Fruit fly (Drosophila melanogaster) whole organism, embryonic: ENCODE data around the gene Obp99b.
A peak's percentile ranks its signal among the peaks of the same experiment; 100 is the strongest.

Experiments
- Blimp-1 ChIP-seq: fragments of 200-800 bp; sonication (Bioruptor generic); optimal IDR thresholded peaks from 3 replicates; lab custom pipeline; 2018; ENCODE audit warnings: missing biosample characterization, missing genetic modification characterization, mild to moderate bottlenecking, moderate library complexity, missing genetic modification reagents
- Bteb2 ChIP-seq: fragments of 200-800 bp; sonication (Bioruptor generic); optimal IDR thresholded peaks from 2 replicates; lab custom pipeline; 2016; ENCODE audit warnings: missing biosample characterization, missing genetic modification characterization
- CG11247 ChIP-seq: fragments of 200-800 bp; sonication (Bioruptor generic); IDR thresholded peaks from 2 replicates; pipeline ENCODE4 v1.3.6; 2022; ENCODE audit warnings: missing biosample characterization, missing genetic modification characterization
- CG1233 ChIP-seq: fragments of 200-800 bp; sonication (Bioruptor generic); optimal IDR thresholded peaks from 4 replicates; lab custom pipeline; 2018; ENCODE audit warnings: missing biosample characterization, mild to moderate bottlenecking, missing genetic modification characterization
- CG15479 ChIP-seq: fragments of 200-800 bp; sonication (Bioruptor generic); optimal IDR thresholded peaks from 3 replicates; lab custom pipeline; 2019; ENCODE audit warnings: missing biosample characterization, mild to moderate bottlenecking, missing genetic modification characterization, moderate library complexity
- CG2875 ChIP-seq: fragments of 200-800 bp; sonication (Bioruptor generic); optimal IDR thresholded peaks from 2 replicates; lab custom pipeline; 2017; ENCODE audit warnings: missing biosample characterization, mild to moderate bottlenecking, missing genetic modification characterization, missing genetic modification reagents
- CG3726 ChIP-seq: fragments of 200-800 bp; sonication (Bioruptor generic); IDR thresholded peaks from 3 replicates; pipeline ENCODE4, ENCODE4 v1.3.6; 2022; ENCODE audit warnings: missing biosample characterization, missing genetic modification characterization
- CG4854 ChIP-seq: fragments of 200-800 bp; sonication (Bioruptor generic); optimal IDR thresholded peaks from 2 replicates; lab custom pipeline; 2016; ENCODE audit warnings: missing biosample characterization, missing genetic modification characterization, inconsistent platforms
- CG5245 ChIP-seq: fragments of 200-800 bp; sonication (Bioruptor generic); optimal IDR thresholded peaks from 3 replicates; lab custom pipeline; 2016; ENCODE audit warnings: missing biosample characterization, missing genetic modification characterization
- CG6175 ChIP-seq: fragments of 200-800 bp; sonication (Bioruptor generic); IDR thresholded peaks from 3 replicates; pipeline ENCODE4 v1.3.6; 2022; ENCODE audit warnings: missing biosample characterization, missing genetic modification characterization
- CG7745 ChIP-seq: fragments of 200-800 bp; sonication (Bioruptor generic); optimal IDR thresholded peaks from 2 replicates; lab custom pipeline; 2018; ENCODE audit warnings: missing biosample characterization, mild to moderate bottlenecking, missing genetic modification characterization, moderate library complexity
- CG9817 ChIP-seq: fragments of 200-800 bp; sonication (Bioruptor generic); optimal IDR thresholded peaks from 2 replicates; lab custom pipeline; 2018; ENCODE audit warnings: missing biosample characterization, mild to moderate bottlenecking, missing genetic modification characterization, moderate library complexity
- CHES-1-like ChIP-seq: fragments of 200-800 bp; sonication (Bioruptor generic); optimal IDR thresholded peaks from 2 replicates; lab custom pipeline; 2016; ENCODE audit warnings: missing biosample characterization, missing genetic modification characterization
- Dbx ChIP-seq: fragments of 200-800 bp; sonication (Bioruptor generic); IDR thresholded peaks from 3 replicates; pipeline ENCODE4 v1.3.6; 2022; ENCODE audit warnings: missing biosample characterization, missing genetic modification characterization
- Drgx ChIP-seq: fragments of 200-800 bp; sonication (Bioruptor generic); IDR thresholded peaks from 2 replicates; pipeline ENCODE4 v1.3.6; 2022; ENCODE audit warnings: missing biosample characterization, missing genetic modification characterization
- Eip74EF ChIP-seq, 2 experiments: fragments of 200-800 bp in 1 of 2; fragments of >200 bp in 1 of 2; sonication (Bioruptor generic) in 1 of 2; optimal IDR thresholded peaks; 2 replicates each; lab custom pipeline; 2017 to 2019; ENCODE audit warnings: missing biosample characterization in 2 of 2, missing genetic modification characterization in 2 of 2, mild to moderate bottlenecking in 1 of 2, moderate library complexity in 1 of 2
- Fer1 ChIP-seq: fragments of 200-800 bp; sonication (Bioruptor generic); optimal IDR thresholded peaks from 2 replicates; lab custom pipeline; 2017; ENCODE audit warnings: missing biosample characterization, mild to moderate bottlenecking, missing genetic modification characterization
- HHEX ChIP-seq: fragments of 200-800 bp; sonication (Bioruptor generic); optimal IDR thresholded peaks from 3 replicates; lab custom pipeline; 2017; ENCODE audit warnings: missing biosample characterization, mild to moderate bottlenecking, missing genetic modification characterization, missing genetic modification reagents
- HLH3B ChIP-seq: fragments of 200-800 bp; sonication (Bioruptor generic); IDR thresholded peaks from 2 replicates; pipeline ENCODE4 v1.3.6; 2022; ENCODE audit warnings: missing biosample characterization, missing genetic modification characterization
- HLH4C ChIP-seq: fragments of 200-800 bp; sonication (Bioruptor generic); IDR thresholded peaks from 3 replicates; pipeline ENCODE4 v1.3.6; 2022; ENCODE audit warnings: missing biosample characterization, missing genetic modification characterization; ENCODE audit not compliant: partially characterized antibody
- HLH54F ChIP-seq: fragments of 200-800 bp; sonication (Bioruptor generic); optimal IDR thresholded peaks from 3 replicates; lab custom pipeline; 2016; ENCODE audit warnings: missing biosample characterization, missing genetic modification characterization
- HmgD ChIP-seq: fragments of 200-800 bp; sonication (Bioruptor generic); optimal IDR thresholded peaks from 3 replicates; lab custom pipeline; 2016; ENCODE audit warnings: missing biosample characterization, missing genetic modification characterization
- Hr51 ChIP-seq, 2 experiments: fragments of 200-800 bp; sonication (Bioruptor generic); optimal IDR thresholded peaks; 2 replicates in 1 of 2; 3 replicates in 1 of 2; lab custom pipeline; 2016 to 2018; ENCODE audit warnings: missing biosample characterization in 2 of 2, missing genetic modification characterization in 2 of 2, mild to moderate bottlenecking in 1 of 2, moderate library complexity in 1 of 2
- MBD-R2 ChIP-seq: fragments of 200-800 bp; sonication (Bioruptor generic); IDR thresholded peaks from 2 replicates; pipeline ENCODE4 v1.3.6; 2022; ENCODE audit warnings: missing biosample characterization, missing genetic modification characterization
- MTF-1 ChIP-seq: fragments of 200-800 bp; sonication (Bioruptor generic); optimal IDR thresholded peaks from 2 replicates; lab custom pipeline; 2018; ENCODE audit warnings: missing biosample characterization, mild to moderate bottlenecking, missing genetic modification characterization, borderline replicate concordance
- NK7.1 ChIP-seq: fragments of 200-800 bp; sonication (Bioruptor generic); optimal IDR thresholded peaks from 3 replicates; lab custom pipeline; 2016; ENCODE audit warnings: missing biosample characterization, missing genetic modification characterization
- NfI ChIP-seq: fragments of 200-800 bp; sonication (Bioruptor generic); optimal IDR thresholded peaks from 3 replicates; lab custom pipeline; 2018; ENCODE audit warnings: missing biosample characterization, mild to moderate bottlenecking, missing genetic modification characterization, moderate library complexity
- Sox102F ChIP-seq: fragments of 200-800 bp; sonication (Bioruptor generic); optimal IDR thresholded peaks from 2 replicates; lab custom pipeline; 2018; ENCODE audit warnings: missing biosample characterization, mild to moderate bottlenecking, missing genetic modification characterization, moderate library complexity
- Trl ChIP-seq, 3 experiments: fragments of >200 bp in 2 of 3; fragments of 200-800 bp in 1 of 3; sonication (Bioruptor generic) in 1 of 3; optimal IDR thresholded peaks; 2 replicates in 1 of 3; 3 replicates in 2 of 3; lab custom pipeline; 2016 to 2017; ENCODE audit warnings: missing biosample characterization in 1 of 3, missing genetic modification characterization in 1 of 3
- Xrp1 ChIP-seq: fragments of 200-800 bp; sonication (Bioruptor generic); IDR thresholded peaks from 2 replicates; pipeline ENCODE4 v1.3.6; 2022; ENCODE audit warnings: missing biosample characterization, missing genetic modification characterization
- abd-A ChIP-seq: fragments of 200-800 bp; sonication (Bioruptor generic); optimal IDR thresholded peaks from 3 replicates; lab custom pipeline; 2019; ENCODE audit warnings: missing biosample characterization, mild to moderate bottlenecking, missing genetic modification characterization, moderate library complexity
- br ChIP-seq: fragments of >200 bp; optimal IDR thresholded peaks from 2 replicates; lab custom pipeline; 2017
- bsh ChIP-seq, 2 experiments: fragments of 200-800 bp; sonication (Bioruptor generic); optimal IDR thresholded peaks; 2 replicates each; lab custom pipeline; 2017 to 2018; ENCODE audit warnings: mild to moderate bottlenecking in 2 of 2, missing biosample characterization in 2 of 2, missing genetic modification characterization in 2 of 2, moderate library complexity in 1 of 2
- cg ChIP-seq: fragments of 200-800 bp; sonication (Bioruptor generic); optimal IDR thresholded peaks from 3 replicates; lab custom pipeline; 2019; ENCODE audit warnings: missing biosample characterization, mild to moderate bottlenecking, missing genetic modification characterization, moderate library complexity
- dmrt99B ChIP-seq: fragments of 200-800 bp; sonication (Bioruptor generic); optimal IDR thresholded peaks from 2 replicates; lab custom pipeline; 2018; ENCODE audit warnings: missing biosample characterization, mild to moderate bottlenecking, missing genetic modification characterization, moderate library complexity
- fd64A ChIP-seq: fragments of 200-800 bp; sonication (Bioruptor generic); optimal IDR thresholded peaks from 3 replicates; lab custom pipeline; 2018; ENCODE audit warnings: missing biosample characterization, mild to moderate bottlenecking, missing genetic modification characterization
- fd96Cb ChIP-seq: fragments of 200-800 bp; sonication (Bioruptor generic); optimal IDR thresholded peaks from 2 replicates; lab custom pipeline; 2018; ENCODE audit warnings: missing biosample characterization, mild to moderate bottlenecking, missing genetic modification characterization, moderate library complexity
- kay ChIP-seq: fragments of 200-800 bp; sonication (Bioruptor generic); optimal IDR thresholded peaks from 2 replicates; lab custom pipeline; 2016; ENCODE audit warnings: missing biosample characterization, missing genetic modification characterization
- lab ChIP-seq: fragments of 200-800 bp; sonication (Bioruptor generic); optimal IDR thresholded peaks from 3 replicates; lab custom pipeline; 2017; ENCODE audit warnings: missing biosample characterization, missing genetic modification characterization, mild to moderate bottlenecking, moderate library complexity, missing genetic modification reagents
- lbe ChIP-seq: fragments of 200-800 bp; sonication (Bioruptor generic); optimal IDR thresholded peaks from 2 replicates; lab custom pipeline; 2016; ENCODE audit warnings: missing biosample characterization, mild to moderate bottlenecking, missing genetic modification characterization
- mld ChIP-seq: fragments of 200-800 bp; sonication (Bioruptor generic); IDR thresholded peaks from 3 replicates; pipeline ENCODE4 v1.3.6; 2022; ENCODE audit warnings: missing biosample characterization, missing genetic modification characterization; ENCODE audit not compliant: partially characterized antibody
- onecut ChIP-seq: fragments of 200-800 bp; sonication (Bioruptor generic); IDR thresholded peaks from 2 replicates; pipeline ENCODE4 v1.3.6; 2022; ENCODE audit warnings: missing biosample characterization, missing genetic modification characterization
- ranshi ChIP-seq: fragments of 200-800 bp; sonication (Bioruptor generic); IDR thresholded peaks from 2 replicates; pipeline ENCODE4 v1.3.6; 2022; ENCODE audit warnings: missing biosample characterization, missing genetic modification characterization
- repo ChIP-seq: fragments of 200-800 bp; sonication (Bioruptor generic); optimal IDR thresholded peaks from 2 replicates; lab custom pipeline; 2016; ENCODE audit warnings: missing biosample characterization, missing genetic modification characterization
- schlank ChIP-seq: fragments of 200-800 bp; sonication (Bioruptor generic); optimal IDR thresholded peaks from 2 replicates; lab custom pipeline; 2018; ENCODE audit warnings: missing biosample characterization, mild to moderate bottlenecking, missing genetic modification characterization
- seq ChIP-seq: fragments of 200-800 bp; sonication (Bioruptor generic); IDR thresholded peaks from 2 replicates; pipeline ENCODE4 v1.3.6; 2022; ENCODE audit warnings: missing biosample characterization, missing genetic modification characterization
- slou ChIP-seq: fragments of 200-800 bp; sonication (Bioruptor generic); optimal IDR thresholded peaks from 3 replicates; lab custom pipeline; 2016; ENCODE audit warnings: missing biosample characterization, missing genetic modification characterization
- wdn ChIP-seq: fragments of 200-800 bp; sonication (Bioruptor generic); IDR thresholded peaks from 2 replicates; pipeline ENCODE4 v1.3.6; 2022; ENCODE audit warnings: missing biosample characterization, missing genetic modification characterization
- wor ChIP-seq: fragments of 200-800 bp; sonication (Bioruptor generic); IDR thresholded peaks from 2 replicates; pipeline ENCODE4 v1.3.6; 2022; ENCODE audit warnings: missing biosample characterization, missing genetic modification characterization

Obp99b gene

dm6 chr3R:29757226-29757625, 40.5 kb upstream of the Obp99b start (continued):
- peak; percentile 53 for TF ChIP-seq lab (GFP tag; lab: Kevin White, UChicago)
- no peak for TF ChIP-seq fd96Cb (tag; lab: Kevin White, UChicago)
- TF ChIP-seq kay (GFP tag; lab: Kevin White, UChicago), result peak; percentile 11
- no peak for TF ChIP-seq CG15479
- no peak for TF ChIP-seq CHES-1-like (GFP tag; lab: Kevin White, UChicago)
- peak; percentile 31 for TF ChIP-seq CG1233 (GFP tag; lab: Kevin White, UChicago)
- TF ChIP-seq Xrp1 (GFP tag; lab: Robert Waterston, UW), result no peak
- no peak for TF ChIP-seq Hr51 (GFP tag; optimal IDR thresholded peaks at IDR 0.05; lab: Kevin White, UChicago)
- TF ChIP-seq CG4854 (GFP tag; lab: Kevin White, UChicago), result no peak
- 0 out of 3 replicates have a peak, but pooled peaks have one; percentile 40 for TF ChIP-seq Dbx (GFP tag; lab: Robert Waterston, UW)
- TF ChIP-seq MBD-R2 (GFP tag; lab: Robert Waterston, UW), result peak; percentile 13; the same call in 1 of the 2 replicates
- peak; percentile 9; the same call in 1 of the 2 replicates for TF ChIP-seq onecut (GFP tag; lab: Robert Waterston, UW)
- TF ChIP-seq CG11247 (GFP tag; lab: Robert Waterston, UW), result no peak
- no peak for TF ChIP-seq Bteb2 (GFP tag; lab: Kevin White, UChicago)
- peak; percentile 36 for TF ChIP-seq Drgx (GFP tag; lab: Robert Waterston, UW)
- TF ChIP-seq schlank (tag; lab: Kevin White, UChicago), result peak; percentile 51
- TF ChIP-seq CG6175 (GFP tag; lab: Robert Waterston, UW), result no peak
- TF ChIP-seq CG7745 (tag; lab: Kevin White, UChicago), result no peak
- TF ChIP-seq wor (GFP tag; lab: Robert Waterston, UW), result no peak
- no peak for TF ChIP-seq Blimp-1
- 0 out of 2 replicates have a peak, but pooled peaks have one; percentile 38 for TF ChIP-seq ranshi (GFP tag; lab: Robert Waterston, UW)
- TF ChIP-seq cg (GFP tag; lab: Kevin White, UChicago), result no peak
- peak; percentile 0 for TF ChIP-seq CG9817 (tag; lab: Kevin White, UChicago)
- peak; percentile 22 for TF ChIP-seq HHEX
- 0 out of 3 replicates have a peak, but pooled peaks have one; percentile 30 for TF ChIP-seq CG3726 (GFP tag; lab: Robert Waterston, UW)
- TF ChIP-seq Eip74EF (GFP tag; optimal IDR thresholded peaks at IDR 0.05; lab: Kevin White, UChicago), result peak in 1 of 2 experiments; percentile 3
- TF ChIP-seq abd-A (tag; lab: Kevin White, UChicago), result no peak
- no peak for TF ChIP-seq HLH4C
- TF ChIP-seq HLH54F (GFP tag; lab: Kevin White, UChicago), result no peak
- 0 out of 2 replicates have a peak, but pooled peaks have one; percentile 15 for TF ChIP-seq seq
- peak; percentile 47 for TF ChIP-seq CG2875 (GFP tag; lab: Kevin White, UChicago)
- peak; percentile 37 for TF ChIP-seq Sox102F
- no peak for TF ChIP-seq lbe (GFP tag; lab: Kevin White, UChicago)
- peak in 1 of 2 experiments; percentile 6 for TF ChIP-seq bsh (GFP tag; optimal IDR thresholded peaks at IDR 0.05; lab: Kevin White, UChicago)
- TF ChIP-seq br (lab: Kevin White, UChicago), result no peak
- TF ChIP-seq HLH3B, result peak; percentile 41; the same call in 1 of the 2 replicates
- no peak for TF ChIP-seq HmgD (GFP tag; lab: Kevin White, UChicago)
- TF ChIP-seq mld (GFP tag; lab: Robert Waterston, UW), result no peak
- TF ChIP-seq Trl (optimal IDR thresholded peaks at IDR 0.05; lab: Kevin White, UChicago), result no peak
- peak; percentile 12 for TF ChIP-seq Trl (GFP tag; optimal IDR thresholded peaks at IDR 0.05; lab: Kevin White, UChicago)
- peak; percentile 7 for TF ChIP-seq Fer1 (GFP tag; lab: Kevin White, UChicago)
- TF ChIP-seq wdn (GFP tag; lab: Robert Waterston, UW), result no peak
- peak; percentile 0 for TF ChIP-seq dmrt99B (tag; lab: Kevin White, UChicago)
- no peak for TF ChIP-seq NfI
- peak; percentile 28 for TF ChIP-seq repo (GFP tag; lab: Kevin White, UChicago)
- no peak for TF ChIP-seq NK7.1 (GFP tag; lab: Kevin White, UChicago)
- no peak for TF ChIP-seq slou (GFP tag; lab: Kevin White, UChicago)
- no peak for TF ChIP-seq CG5245 (GFP tag; lab: Kevin White, UChicago)
- peak; percentile 32 for TF ChIP-seq MTF-1 (GFP tag; lab: Kevin White, UChicago)
- peak; percentile 26 for TF ChIP-seq fd64A (GFP tag; lab: Kevin White, UChicago)
